Fruit fly (Drosophila melanogaster) whole organism, prepupa: Measurements from ENCODE around the gene Rga.

Experiments used
- CG10669 ChIP-seq: fragments of 200-800 bp; sonication (Bioruptor generic); optimal IDR thresholded peaks from 3 replicates; lab custom pipeline; 2018; ENCODE audit warnings: missing biosample characterization, mild to moderate bottlenecking, missing genetic modification characterization, moderate library complexity
- CG11762 ChIP-seq: fragments of 200-800 bp; sonication (Bioruptor generic); optimal IDR thresholded peaks from 3 replicates; lab custom pipeline; 2016; ENCODE audit warnings: missing biosample characterization, missing genetic modification characterization; ENCODE audit not compliant: insufficient read depth
- Eip93F ChIP-seq: fragments of 200-800 bp; sonication (Bioruptor generic); optimal IDR thresholded peaks from 2 replicates; lab custom pipeline; 2016; ENCODE audit warnings: missing biosample characterization, mild to moderate bottlenecking, missing genetic modification characterization
- Ets21C ChIP-seq: fragments of 200-800 bp; sonication (Bioruptor generic); optimal IDR thresholded peaks from 3 replicates; lab custom pipeline; 2016; ENCODE audit warnings: missing biosample characterization, missing genetic modification characterization
- Gug ChIP-seq: fragments of 200-800 bp; sonication (Bioruptor generic); IDR thresholded peaks from 2 replicates; pipeline ENCODE4 v1.3.6; 2022; ENCODE audit warnings: missing biosample characterization, missing genetic modification characterization
- Hr38 ChIP-seq: sonication (Bioruptor generic); optimal IDR thresholded peaks from 2 replicates; lab custom pipeline; 2016; ENCODE audit warnings: missing biosample characterization, missing genetic modification characterization
- Hr39 ChIP-seq: fragments of 200-800 bp; sonication (Bioruptor generic); optimal IDR thresholded peaks from 2 replicates; lab custom pipeline; 2016; ENCODE audit warnings: missing biosample characterization, missing genetic modification characterization
- OdsH ChIP-seq: fragments of 200-800 bp; sonication (Bioruptor generic); optimal IDR thresholded peaks from 3 replicates; lab custom pipeline; 2016; ENCODE audit warnings: missing biosample characterization, missing genetic modification characterization
- Sox14 ChIP-seq: fragments of 200-800 bp; sonication (Bioruptor generic); optimal IDR thresholded peaks from 3 replicates; lab custom pipeline; 2016; ENCODE audit warnings: missing biosample characterization, missing genetic modification characterization
- cyc ChIP-seq: fragments of 200-800 bp; sonication (Bioruptor generic); optimal IDR thresholded peaks from 3 replicates; lab custom pipeline; 2016; ENCODE audit warnings: missing biosample characterization, missing genetic modification characterization
- esn ChIP-seq: fragments of 200-800 bp; sonication (Bioruptor generic); optimal IDR thresholded peaks from 2 replicates; lab custom pipeline; 2016; ENCODE audit warnings: missing biosample characterization, mild to moderate bottlenecking, missing genetic modification characterization, moderate library complexity
- fd85E ChIP-seq: fragments of 200-800 bp; sonication (Bioruptor generic); optimal IDR thresholded peaks from 3 replicates; lab custom pipeline; 2016; ENCODE audit warnings: missing biosample characterization, missing genetic modification characterization
- fkh ChIP-seq: fragments of 200-800 bp; sonication (Bioruptor generic); optimal IDR thresholded peaks from 3 replicates; lab custom pipeline; 2017; ENCODE audit warnings: missing biosample characterization, mild to moderate bottlenecking, missing genetic modification characterization, moderate library complexity
- net ChIP-seq: fragments of 200-800 bp; sonication (Bioruptor generic); optimal IDR thresholded peaks from 3 replicates; lab custom pipeline; 2016; ENCODE audit warnings: missing biosample characterization, missing genetic modification characterization
- spab ChIP-seq: fragments of 200-800 bp; sonication (Bioruptor generic); optimal IDR thresholded peaks from 2 replicates; lab custom pipeline; 2017; ENCODE audit warnings: missing biosample characterization, mild to moderate bottlenecking, missing genetic modification characterization, missing genetic modification reagents
- svp ChIP-seq: fragments of 200-800 bp; sonication (Bioruptor generic); peaks from one replicate; lab custom pipeline; 2016; ENCODE audit warnings: missing biosample characterization, missing genetic modification characterization
- topi ChIP-seq: fragments of 200-800 bp; sonication (Bioruptor generic); optimal IDR thresholded peaks from 3 replicates; lab custom pipeline; 2016; ENCODE audit warnings: missing biosample characterization, missing genetic modification characterization

The Rga gene

dm6 chr3R:5564775-5565190 is 48.1 kb downstream of the Rga start, which contains the start of the genes CG14671 and CG12746:
Gene CG14671 (minus strand): TSS chr3R:5564815.
Gene CG12746 (plus strand): TSS chr3R:5564865.
- TF ChIP-seq Eip93F (GFP tag; lab: Kevin White, UChicago) (no peak), topi (GFP tag; lab: Kevin White, UChicago) (no peak), svp (GFP tag; lab: Kevin White, UChicago) (no peak), Gug (GFP tag; lab: Robert Waterston, UW) (no peak), fd85E (GFP tag; lab: Kevin White, UChicago) (no peak), Ets21C (GFP tag; lab: Kevin White, UChicago) (no peak), Hr39 (no peak), CG11762 (GFP tag; lab: Kevin White, UChicago) (no peak), net (GFP tag; lab: Kevin White, UChicago) (no peak), spab (GFP tag; lab: Kevin White, UChicago) (no peak), CG10669 (GFP tag; lab: Kevin White, UChicago) (no peak), OdsH (GFP tag; lab: Kevin White, UChicago) (no peak), fkh (GFP tag; lab: Kevin White, UChicago) (peak; percentile 82), esn (GFP tag; lab: Kevin White, UChicago) (peak; percentile 10)

- TF ChIP-seq cyc (GFP tag; lab: Kevin White, UChicago) (no peak), Sox14 (GFP tag; lab: Kevin White, UChicago) (peak; percentile 12), fkh (GFP tag; lab: Kevin White, UChicago) (no peak)
These were observed 49.5 kb downstream of the Rga start, which contains the start of gene Pi4KIIalpha for dm6 chr3R:5563420-5563819. Gene Pi4KIIalpha (minus strand): TSS chr3R:5563652.

- TF ChIP-seq Hr38 (GFP tag; lab: Kevin White, UChicago) (no peak), svp (GFP tag; lab: Kevin White, UChicago) (peak; percentile 97)
These were observed 50.0 kb downstream of the Rga start for dm6 chr3R:5562956-5563355.
